Worm (Caenorhabditis elegans): ENCODE measurements around the gene lec-7.

DNA sequence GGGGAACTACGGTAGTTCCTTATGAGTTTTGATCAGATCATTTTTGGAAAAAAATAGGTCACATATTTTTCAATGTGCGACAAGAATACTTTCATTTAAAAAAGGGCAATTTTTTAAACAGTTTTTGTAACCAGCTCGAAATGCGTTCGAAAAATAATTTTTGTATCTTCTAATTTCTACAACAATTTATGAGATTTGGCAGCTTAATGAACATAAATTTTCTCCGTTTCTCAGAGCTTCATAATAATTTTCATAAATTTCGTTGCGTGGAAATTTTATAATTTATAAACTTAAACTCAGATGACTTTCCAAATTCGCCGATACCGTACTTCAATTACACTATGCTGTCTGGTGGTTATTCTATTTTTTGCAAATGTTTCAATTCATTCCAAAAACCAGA lies 43.0 kb downstream of the lec-7 start, which contains the start of gene F21G4.3:
- no peak for TF ChIP-seq elt-3 (tag; optimal IDR thresholded peaks at IDR 0.05)
- no peak for TF ChIP-seq lin-13 (tag; optimal IDR thresholded peaks at IDR 0.05)
- TF ChIP-seq snpc-4 (tag; optimal IDR thresholded peaks at IDR 0.05): no peak
- TF ChIP-seq ztf-11 (tag; optimal IDR thresholded peaks at IDR 0.05): no peak

Data from whole organism, mixed stage, embryonic.